Worm (Caenorhabditis elegans): Measurements from ENCODE around the gene decr-1.3.

DNA sequence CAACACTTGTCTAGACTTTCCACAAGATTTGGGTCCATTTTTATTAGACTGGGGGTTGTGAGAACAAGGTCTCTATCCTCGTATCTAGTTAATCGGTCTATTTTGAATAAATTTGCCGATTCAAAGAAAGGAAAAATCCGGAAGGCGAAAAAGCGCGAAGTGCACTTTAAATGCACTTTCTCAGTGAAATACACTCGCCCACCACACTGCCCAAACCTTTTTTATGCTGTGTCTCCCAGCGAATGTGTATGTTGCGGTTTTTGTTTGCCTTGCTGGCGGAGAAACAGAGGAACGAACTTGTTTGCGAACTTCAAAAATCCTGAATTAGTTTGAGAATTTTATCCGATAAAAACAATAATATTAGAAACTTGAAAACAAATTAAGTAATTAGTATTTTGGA is 42.6 kb downstream of the decr-1.3 start:
- no peak for TF ChIP-seq unc-62 (GFP tag; optimal IDR thresholded peaks at IDR 0.05 in 1 of 2)
- TF ChIP-seq unc-62 (tag; optimal IDR thresholded peaks at IDR 0.05), result no peak
- no peak for TF ChIP-seq nhr-76 (tag; optimal IDR thresholded peaks at IDR 0.05)
- peak; percentile 44 for TF ChIP-seq mes-2 (tag; optimal IDR thresholded peaks at IDR 0.05; ENCODE audit: poor library complexity, severe bottlenecking)
- no peak for TF ChIP-seq nhr-102 (tag; optimal IDR thresholded peaks at IDR 0.05)
- no peak for TF ChIP-seq lin-13 (GFP tag; optimal IDR thresholded peaks at IDR 0.05)

All from whole organism, L4 larva.